Worm (Caenorhabditis elegans): ENCODE data around the gene prdx-3.

DNA sequence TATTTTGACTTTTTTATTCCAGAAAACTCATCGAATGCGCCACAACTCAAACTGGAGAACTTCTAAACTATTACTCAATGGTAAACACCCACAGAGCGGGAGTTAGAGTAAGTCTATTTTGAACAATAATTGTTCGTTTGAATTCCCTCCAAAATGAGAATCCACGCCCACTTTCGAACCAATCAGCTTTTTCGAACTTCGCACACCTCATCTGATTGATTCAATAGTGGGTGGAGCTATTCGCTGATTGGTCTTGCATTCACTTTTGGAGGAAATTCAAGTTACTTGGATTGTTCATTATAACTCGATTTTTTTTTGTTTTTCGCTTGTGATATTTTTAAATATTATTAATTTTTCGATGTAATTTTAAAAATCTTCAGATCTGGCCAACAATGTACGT lies 11.4 kb upstream of the prdx-3 start:
- TF ChIP-seq W03F9.2 (tag; optimal IDR thresholded peaks at IDR 0.05) = no peak
- no peak for TF ChIP-seq him-1 (tag; optimal IDR thresholded peaks at IDR 0.05)
- no peak for TF ChIP-seq dao-5 (tag; optimal IDR thresholded peaks at IDR 0.05)
